Worm (Caenorhabditis elegans): ENCODE results near the gene mxl-2.

- TF ChIP-seq unc-39 (tag; optimal IDR thresholded peaks at IDR 0.05) (no peak), nhr-76 (tag; optimal IDR thresholded peaks at IDR 0.05) (no peak), nhr-28 (tag; optimal IDR thresholded peaks at IDR 0.05) (no peak), blmp-1 (tag; optimal IDR thresholded peaks at IDR 0.05) (no peak), unc-62 (GFP tag; optimal IDR thresholded peaks at IDR 0.05) (no peak), sptf-1 (tag; optimal IDR thresholded peaks at IDR 0.05) (no peak), mep-1 (tag; optimal IDR thresholded peaks at IDR 0.05) (no peak), bed-3 (GFP tag; optimal IDR thresholded peaks at IDR 0.05) (no peak), pha-4 (tag; optimal IDR thresholded peaks at IDR 0.05) (no peak), tbx-8 (GFP tag; optimal IDR thresholded peaks at IDR 0.05) (no peak), ces-1 (GFP tag; optimal IDR thresholded peaks at IDR 0.05) (no peak)
Observed at ce11 chrIII:207023-207422, 19.1 kb upstream of the mxl-2 start, which contains the start of gene W10C4.1.

Measured in whole organism, mixed stage, embryonic.